Fruit fly (Drosophila melanogaster): ENCODE measurements around the gene CG12078.

Gene CG12078

DNA sequence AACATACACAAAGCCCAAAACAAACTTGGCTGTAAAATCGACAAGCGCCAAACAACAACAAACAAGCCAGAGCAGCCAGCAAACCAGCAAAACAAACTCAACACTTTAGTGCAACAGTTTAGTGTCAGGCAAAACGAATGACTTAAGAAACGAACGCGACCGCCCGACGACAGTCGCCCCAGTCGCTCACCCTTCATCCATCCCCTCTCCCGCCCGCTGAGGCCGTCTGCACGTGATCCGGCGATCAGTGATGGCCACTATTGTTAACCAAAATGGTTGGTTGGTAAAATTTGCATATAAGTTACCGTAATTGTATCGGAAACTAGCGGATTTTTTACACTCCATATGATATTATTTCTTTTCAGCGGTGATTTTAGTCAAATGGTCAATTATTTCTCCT is 9.5 kb upstream of the CG12078 start:
- TF ChIP-seq CG7101 (tag; optimal IDR thresholded peaks at IDR 0.05), result no peak

DNA sequence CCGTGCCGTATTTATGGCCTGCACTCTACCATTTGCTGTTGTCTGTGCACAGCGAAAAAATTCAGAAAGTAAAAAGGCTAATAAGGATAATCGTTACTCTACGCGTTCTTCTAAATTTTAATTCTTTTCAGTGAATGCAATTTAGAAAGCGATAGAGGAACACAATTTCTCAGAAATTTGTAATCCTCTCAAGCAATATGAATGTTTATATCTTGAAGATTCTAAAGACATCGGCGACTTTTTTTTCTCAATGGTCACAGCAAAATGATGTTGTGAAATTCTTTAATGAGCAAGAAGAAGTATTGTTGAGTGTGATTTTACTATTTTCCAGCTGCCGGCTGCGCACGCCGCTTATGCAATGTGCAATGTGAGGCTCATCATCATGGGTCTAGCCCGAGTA is 8.8 kb upstream of the CG12078 start:
- TF ChIP-seq cic (GFP tag; optimal IDR thresholded peaks at IDR 0.05), result no peak
- TF ChIP-seq Crg-1 (GFP tag; optimal IDR thresholded peaks at IDR 0.05), result no peak
- TF ChIP-seq Hr96 (GFP tag; optimal IDR thresholded peaks at IDR 0.05), result no peak
- no peak for TF ChIP-seq CG5204 (GFP tag; optimal IDR thresholded peaks at IDR 0.05)
- no peak for TF ChIP-seq cnc (optimal IDR thresholded peaks at IDR 0.05)

dm6 chr3L:3251659-3252490 is 7.8 kb upstream of the CG12078 start:
- peak; percentile 1 for TF ChIP-seq kay (GFP tag; ENCODE audit: borderline replicate concordance)
- no peak for TF ChIP-seq Mnt (GFP tag; optimal IDR thresholded peaks at IDR 0.05)

dm6 chr3L:3250922-3251658 is 7.0 kb upstream of the CG12078 start:
- TF ChIP-seq Clk (GFP tag; optimal IDR thresholded peaks at IDR 0.05) (no peak), tj (GFP tag; optimal IDR thresholded peaks at IDR 0.05) (peak; percentile 84), cnc (optimal IDR thresholded peaks at IDR 0.05) (peak in 1 of 2 experiments; percentile 15), pad (GFP tag; optimal IDR thresholded peaks at IDR 0.05) (peak; percentile 95)

DNA sequence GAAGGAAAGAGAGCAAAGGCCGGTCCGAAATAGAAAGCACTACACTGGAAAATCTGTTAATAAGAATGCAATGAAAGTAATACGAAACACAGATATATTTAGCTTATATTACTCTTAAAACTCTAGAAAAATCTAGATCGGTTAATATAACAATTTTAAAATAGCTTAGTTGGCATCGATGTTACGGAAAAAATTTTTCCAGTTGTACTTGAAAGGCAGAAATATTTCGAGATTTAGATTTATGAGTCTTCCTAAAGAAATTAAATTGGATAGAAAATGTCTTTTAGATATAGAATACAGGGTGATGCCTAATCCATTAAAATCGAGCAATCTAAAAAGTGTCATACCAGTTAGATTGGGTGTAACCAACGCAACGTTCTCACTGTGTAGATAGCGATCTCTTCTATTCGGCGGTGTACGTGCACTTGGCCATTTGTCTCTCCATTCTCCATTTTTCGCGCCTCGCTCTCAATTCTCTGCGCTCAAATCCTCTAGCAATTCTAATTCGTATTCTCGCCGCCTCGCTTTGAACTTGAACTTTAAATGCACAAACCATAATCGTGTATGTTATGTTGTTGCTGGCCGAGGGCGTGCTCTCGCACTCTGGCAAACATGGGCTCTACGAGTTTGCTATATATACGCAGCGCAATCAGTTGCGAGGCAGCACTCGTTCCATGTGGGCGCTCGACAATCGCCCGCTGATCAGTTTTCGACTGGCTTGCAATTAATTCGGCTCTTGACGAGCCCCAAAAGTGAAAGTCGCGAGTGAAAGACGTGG is 6.1 kb upstream of the CG12078 start:
- peak; percentile 96 for TF ChIP-seq Hr96 (GFP tag; optimal IDR thresholded peaks at IDR 0.05)
- peak; percentile 81 for TF ChIP-seq Crg-1 (GFP tag; optimal IDR thresholded peaks at IDR 0.05)
- peak; percentile 93 for TF ChIP-seq CG7045 (GFP tag; optimal IDR thresholded peaks at IDR 0.05)
- TF ChIP-seq tj (GFP tag; optimal IDR thresholded peaks at IDR 0.05), result peak; percentile 78
- peak; percentile 87 for TF ChIP-seq Clk (GFP tag; optimal IDR thresholded peaks at IDR 0.05)
- TF ChIP-seq cnc (optimal IDR thresholded peaks at IDR 0.05), result no peak
- TF ChIP-seq CG12768 (GFP tag; optimal IDR thresholded peaks at IDR 0.05), result peak; percentile 93
- peak; percentile 96 for TF ChIP-seq toe (GFP tag; optimal IDR thresholded peaks at IDR 0.05)
- TF ChIP-seq CG14711 (tag; optimal IDR thresholded peaks at IDR 0.05), result peak; percentile 78
- TF ChIP-seq CG7101 (tag; optimal IDR thresholded peaks at IDR 0.05), result peak; percentile 92
- TF ChIP-seq CG1620 (GFP tag; optimal IDR thresholded peaks at IDR 0.05), result peak; percentile 94
- TF ChIP-seq ovo (GFP tag; optimal IDR thresholded peaks at IDR 0.05), result peak; percentile 77
- TF ChIP-seq cic (GFP tag; optimal IDR thresholded peaks at IDR 0.05), result peak; percentile 63
- peak; percentile 89 for TF ChIP-seq bab1 (GFP tag; optimal IDR thresholded peaks at IDR 0.05)
- peak; percentile 62 for TF ChIP-seq Mnt (GFP tag; optimal IDR thresholded peaks at IDR 0.05)
- TF ChIP-seq CG33017 (tag; optimal IDR thresholded peaks at IDR 0.05), result peak; percentile 86
- peak; percentile 85 for TF ChIP-seq kay (GFP tag; ENCODE audit: borderline replicate concordance)
- peak; percentile 98 for TF ChIP-seq CG11617 (GFP tag; optimal IDR thresholded peaks at IDR 0.05)
- TF ChIP-seq pad (GFP tag; optimal IDR thresholded peaks at IDR 0.05), result peak; percentile 86
- TF ChIP-seq CG5204 (GFP tag; optimal IDR thresholded peaks at IDR 0.05), result peak; percentile 97

dm6 chr3L:3249664-3249996 is 5.5 kb upstream of the CG12078 start:
- TF ChIP-seq CG33017 (tag; optimal IDR thresholded peaks at IDR 0.05) (no peak), CG14711 (tag; optimal IDR thresholded peaks at IDR 0.05) (no peak), CG11617 (GFP tag; optimal IDR thresholded peaks at IDR 0.05) (no peak), cnc (optimal IDR thresholded peaks at IDR 0.05) (no peak), tj (GFP tag; optimal IDR thresholded peaks at IDR 0.05) (no peak), Crg-1 (GFP tag; optimal IDR thresholded peaks at IDR 0.05) (no peak), CG12768 (GFP tag; optimal IDR thresholded peaks at IDR 0.05) (no peak), CG7101 (tag; optimal IDR thresholded peaks at IDR 0.05) (no peak), cic (GFP tag; optimal IDR thresholded peaks at IDR 0.05) (no peak), Hr96 (GFP tag; optimal IDR thresholded peaks at IDR 0.05) (no peak), kay (GFP tag; ENCODE audit: borderline replicate concordance) (no peak), CG5204 (GFP tag; optimal IDR thresholded peaks at IDR 0.05) (no peak), CG7045 (GFP tag; optimal IDR thresholded peaks at IDR 0.05) (no peak)

All from whole organism, adult.